Fruit fly (Drosophila melanogaster) whole organism, embryonic: Measurements from ENCODE around the gene CG11598.

Source experiments
- CG1024 ChIP-seq: fragments of 200-800 bp; sonication (Bioruptor generic); IDR thresholded peaks from 2 replicates; pipeline ENCODE4 v1.3.6; 2022; ENCODE audit warnings: missing biosample characterization, missing genetic modification characterization
- CG11085 ChIP-seq: fragments of 200-800 bp; sonication (Bioruptor generic); IDR thresholded peaks from 2 replicates; pipeline ENCODE4 v1.3.6; 2022; ENCODE audit warnings: missing biosample characterization, missing genetic modification characterization
- CG13123 ChIP-seq: fragments of 200-800 bp; sonication (Bioruptor generic); optimal IDR thresholded peaks from 2 replicates; lab custom pipeline; 2016; ENCODE audit warnings: missing biosample characterization, missing genetic modification characterization
- CG14965 ChIP-seq: fragments of 200-800 bp; sonication (Bioruptor generic); optimal IDR thresholded peaks from 2 replicates; lab custom pipeline; 2016; ENCODE audit warnings: missing biosample characterization, missing genetic modification characterization, borderline replicate concordance
- CG1529 ChIP-seq: fragments of 200-800 bp; sonication (Bioruptor generic); optimal IDR thresholded peaks from 3 replicates; lab custom pipeline; 2018; ENCODE audit warnings: missing biosample characterization, missing genetic modification characterization
- CG15696 ChIP-seq: fragments of 200-800 bp; sonication (Bioruptor generic); optimal IDR thresholded peaks from 2 replicates; lab custom pipeline; 2019; ENCODE audit warnings: missing biosample characterization, mild to moderate bottlenecking, missing genetic modification characterization, moderate library complexity
- CG17385 ChIP-seq: fragments of 200-800 bp; sonication (Bioruptor generic); optimal IDR thresholded peaks from 3 replicates; lab custom pipeline; 2018; ENCODE audit warnings: missing biosample characterization, mild to moderate bottlenecking, missing genetic modification characterization
- CG18476 ChIP-seq: fragments of 200-800 bp; sonication (Bioruptor generic); optimal IDR thresholded peaks from 2 replicates; lab custom pipeline; 2016; ENCODE audit warnings: missing biosample characterization, mild to moderate bottlenecking, missing genetic modification characterization
- CG18619 ChIP-seq: fragments of 200-800 bp; sonication (Bioruptor generic); optimal IDR thresholded peaks from 3 replicates; lab custom pipeline; 2017; ENCODE audit warnings: missing biosample characterization, mild to moderate bottlenecking, missing genetic modification characterization
- CG30403 ChIP-seq: fragments of 200-800 bp; sonication (Bioruptor generic); optimal IDR thresholded peaks from 3 replicates; lab custom pipeline; 2016; ENCODE audit warnings: missing biosample characterization, missing genetic modification characterization
- CG7372 ChIP-seq: fragments of 200-800 bp; sonication (Bioruptor generic); IDR thresholded peaks from 2 replicates; pipeline ENCODE4 v1.3.6; 2022; ENCODE audit warnings: missing biosample characterization, missing genetic modification characterization
- CG8924 ChIP-seq: fragments of 200-800 bp; optimal IDR thresholded peaks from 3 replicates; lab custom pipeline; 2019; ENCODE audit warnings: missing biosample characterization, mild to moderate bottlenecking, missing genetic modification characterization, moderate library complexity
- CG9215 ChIP-seq: fragments of 200-800 bp; sonication (Bioruptor generic); IDR thresholded peaks from 2 replicates; pipeline ENCODE4 v1.3.6; 2022; ENCODE audit warnings: missing biosample characterization, missing genetic modification characterization
- Dp ChIP-seq: fragments of 200-800 bp; sonication (Bioruptor generic); optimal IDR thresholded peaks from 2 replicates; lab custom pipeline; 2018; ENCODE audit warnings: missing biosample characterization, mild to moderate bottlenecking, missing genetic modification characterization, moderate library complexity
- Drgx ChIP-seq: fragments of 200-800 bp; sonication (Bioruptor generic); IDR thresholded peaks from 2 replicates; pipeline ENCODE4 v1.3.6; 2022; ENCODE audit warnings: missing biosample characterization, missing genetic modification characterization
- Gug ChIP-seq: fragments of 200-800 bp; sonication (Bioruptor generic); IDR thresholded peaks from 4 replicates; pipeline ENCODE4 v1.3.6; 2022; ENCODE audit warnings: missing biosample characterization, missing genetic modification characterization
- H2.0 ChIP-seq: fragments of 200-800 bp; sonication (Bioruptor generic); IDR thresholded peaks from 2 replicates; pipeline ENCODE4 v1.3.6; 2022; ENCODE audit warnings: missing biosample characterization, missing genetic modification characterization
- Hr51 ChIP-seq, 2 experiments: fragments of 200-800 bp; sonication (Bioruptor generic); optimal IDR thresholded peaks; 2 replicates in 1 of 2; 3 replicates in 1 of 2; lab custom pipeline; 2016 to 2018; ENCODE audit warnings: missing biosample characterization in 2 of 2, missing genetic modification characterization in 2 of 2, mild to moderate bottlenecking in 1 of 2, moderate library complexity in 1 of 2
- Kr ChIP-seq: fragments of 200-800 bp; sonication (Bioruptor generic); optimal IDR thresholded peaks from 2 replicates; lab custom pipeline; 2017; ENCODE audit warnings: missing biosample characterization, mild to moderate bottlenecking, missing genetic modification characterization
- Med ChIP-seq: fragments of 200-800 bp; sonication (Bioruptor generic); peaks from one replicate; lab custom pipeline; 2016; ENCODE audit warnings: missing biosample characterization, missing genetic modification characterization, mild to moderate bottlenecking, inconsistent platforms, moderate library complexity
- NK7.1 ChIP-seq: fragments of 200-800 bp; sonication (Bioruptor generic); optimal IDR thresholded peaks from 3 replicates; lab custom pipeline; 2016; ENCODE audit warnings: missing biosample characterization, missing genetic modification characterization
- Nf-YC ChIP-seq: fragments of 200-800 bp; optimal IDR thresholded peaks from 3 replicates; lab custom pipeline; 2019; ENCODE audit warnings: missing biosample characterization, mild to moderate bottlenecking, missing genetic modification characterization, moderate library complexity
- NfI ChIP-seq: fragments of 200-800 bp; sonication (Bioruptor generic); optimal IDR thresholded peaks from 3 replicates; lab custom pipeline; 2018; ENCODE audit warnings: missing biosample characterization, mild to moderate bottlenecking, missing genetic modification characterization, moderate library complexity
- Sox100B ChIP-seq: fragments of 200-800 bp; sonication (Bioruptor generic); optimal IDR thresholded peaks from 3 replicates; lab custom pipeline; 2018; ENCODE audit warnings: missing biosample characterization, mild to moderate bottlenecking, missing genetic modification characterization
- Sox102F ChIP-seq: fragments of 200-800 bp; sonication (Bioruptor generic); optimal IDR thresholded peaks from 2 replicates; lab custom pipeline; 2018; ENCODE audit warnings: missing biosample characterization, mild to moderate bottlenecking, missing genetic modification characterization, moderate library complexity
- Ssrp ChIP-seq: fragments of 200-800 bp; sonication (Bioruptor generic); optimal IDR thresholded peaks from 2 replicates; lab custom pipeline; 2018; ENCODE audit warnings: missing biosample characterization, mild to moderate bottlenecking, missing genetic modification characterization, moderate library complexity
- Xrp1 ChIP-seq: fragments of 200-800 bp; sonication (Bioruptor generic); IDR thresholded peaks from 2 replicates; pipeline ENCODE4 v1.3.6; 2022; ENCODE audit warnings: missing biosample characterization, missing genetic modification characterization
- abd-A ChIP-seq: fragments of 200-800 bp; sonication (Bioruptor generic); optimal IDR thresholded peaks from 3 replicates; lab custom pipeline; 2019; ENCODE audit warnings: missing biosample characterization, mild to moderate bottlenecking, missing genetic modification characterization, moderate library complexity
- al ChIP-seq: fragments of 200-800 bp; sonication (Bioruptor generic); IDR thresholded peaks from 2 replicates; pipeline ENCODE4 v1.3.6; 2022; ENCODE audit warnings: missing biosample characterization, missing genetic modification characterization
- bcd ChIP-seq: fragments of 200-800 bp; sonication (Bioruptor generic); optimal IDR thresholded peaks from 2 replicates; lab custom pipeline; 2017; ENCODE audit warnings: missing biosample characterization, mild to moderate bottlenecking, missing genetic modification characterization
- bowl ChIP-seq: fragments of 200-800 bp; sonication (Bioruptor generic); IDR thresholded peaks from 2 replicates; pipeline ENCODE4 v1.3.6; 2022; ENCODE audit warnings: missing biosample characterization, missing genetic modification characterization
- ci ChIP-seq: fragments of 200-800 bp; sonication (Bioruptor generic); IDR thresholded peaks from 3 replicates; pipeline ENCODE4 v1.3.6; 2022; ENCODE audit warnings: missing biosample characterization, missing genetic modification characterization
- crp ChIP-seq, 2 experiments: fragments of 200-800 bp; sonication (Bioruptor generic); optimal IDR thresholded peaks; 2 replicates in 1 of 2; 3 replicates in 1 of 2; lab custom pipeline; 2017; ENCODE audit warnings: missing biosample characterization in 2 of 2, missing genetic modification characterization in 2 of 2, mild to moderate bottlenecking in 1 of 2, moderate library complexity in 1 of 2
- cwo ChIP-seq: fragments of 200-800 bp; sonication (Bioruptor generic); optimal IDR thresholded peaks from 3 replicates; lab custom pipeline; 2017; ENCODE audit warnings: missing biosample characterization, missing genetic modification characterization, mild to moderate bottlenecking, moderate library complexity, missing genetic modification reagents
- danr ChIP-seq: fragments of 200-800 bp; sonication (Bioruptor generic); IDR thresholded peaks from 2 replicates; pipeline ENCODE4 v1.3.6; 2022; ENCODE audit warnings: missing biosample characterization, missing genetic modification characterization
- dati ChIP-seq: fragments of 200-800 bp; sonication (Bioruptor generic); IDR thresholded peaks from 2 replicates; pipeline ENCODE4 v1.3.6; 2022; ENCODE audit warnings: missing biosample characterization, missing genetic modification characterization
- disco-r ChIP-seq: fragments of 200-800 bp; sonication (Bioruptor generic); optimal IDR thresholded peaks from 2 replicates; lab custom pipeline; 2016; ENCODE audit warnings: missing biosample characterization, missing genetic modification characterization
- fu2 ChIP-seq: fragments of 200-800 bp; sonication (Bioruptor generic); optimal IDR thresholded peaks from 2 replicates; lab custom pipeline; 2016; ENCODE audit warnings: missing biosample characterization, missing genetic modification characterization
- gsb ChIP-seq: fragments of 200-800 bp; sonication (Bioruptor generic); IDR thresholded peaks from 2 replicates; pipeline ENCODE4 v1.3.6; 2022; ENCODE audit warnings: missing biosample characterization, missing genetic modification characterization
- jumu ChIP-seq: fragments of 200-800 bp; sonication (Bioruptor generic); optimal IDR thresholded peaks from 3 replicates; lab custom pipeline; 2016; ENCODE audit warnings: missing biosample characterization, missing genetic modification characterization
- mam ChIP-seq: fragments of 200-800 bp; sonication (Bioruptor generic); optimal IDR thresholded peaks from 3 replicates; lab custom pipeline; 2016; ENCODE audit warnings: missing biosample characterization, missing genetic modification characterization
- mirr ChIP-seq: fragments of 200-800 bp; sonication (Bioruptor generic); optimal IDR thresholded peaks from 3 replicates; lab custom pipeline; 2018; ENCODE audit warnings: missing biosample characterization, mild to moderate bottlenecking, missing genetic modification characterization
- nerfin-2 ChIP-seq: fragments of 200-800 bp; sonication (Bioruptor generic); IDR thresholded peaks from 2 replicates; pipeline ENCODE4 v1.3.6; 2022; ENCODE audit warnings: missing biosample characterization, missing genetic modification characterization; ENCODE audit not compliant: partially characterized antibody
- pros ChIP-seq: fragments of 200-800 bp; sonication (Bioruptor generic); optimal IDR thresholded peaks from 3 replicates; lab custom pipeline; 2019; ENCODE audit warnings: missing biosample characterization, mild to moderate bottlenecking, missing genetic modification characterization, moderate library complexity
- pzg ChIP-seq: fragments of 200-800 bp; sonication (Bioruptor generic); optimal IDR thresholded peaks from 3 replicates; lab custom pipeline; 2018; ENCODE audit warnings: missing biosample characterization, mild to moderate bottlenecking, missing genetic modification characterization, moderate library complexity
- ro ChIP-seq: fragments of 200-800 bp; sonication (Bioruptor generic); IDR thresholded peaks from 2 replicates; pipeline ENCODE4 v1.3.6; 2022; ENCODE audit warnings: missing biosample characterization, missing genetic modification characterization
- sug ChIP-seq: fragments of 200-800 bp; optimal IDR thresholded peaks from 2 replicates; lab custom pipeline; 2019; ENCODE audit warnings: missing biosample characterization, mild to moderate bottlenecking, missing genetic modification characterization, moderate library complexity
- usp ChIP-seq: fragments of >200 bp; optimal IDR thresholded peaks from 2 replicates; lab custom pipeline; 2017; ENCODE audit warnings: missing biosample characterization, missing genetic modification characterization
- wek ChIP-seq: fragments of 200-800 bp; sonication (Bioruptor generic); optimal IDR thresholded peaks from 3 replicates; lab custom pipeline; 2018; ENCODE audit warnings: missing biosample characterization, mild to moderate bottlenecking, missing genetic modification characterization, moderate library complexity
- wor ChIP-seq: fragments of 200-800 bp; sonication (Bioruptor generic); IDR thresholded peaks from 2 replicates; pipeline ENCODE4 v1.3.6; 2022; ENCODE audit warnings: missing biosample characterization, missing genetic modification characterization
- z ChIP-seq: fragments of 200-800 bp; sonication (Bioruptor generic); IDR thresholded peaks from 3 replicates; pipeline ENCODE4 v1.3.6; 2022; ENCODE audit warnings: missing biosample characterization, missing genetic modification characterization
- zen2 ChIP-seq: fragments of 200-800 bp; sonication (Bioruptor generic); IDR thresholded peaks from 3 replicates; pipeline ENCODE4 v1.3.6; 2022; ENCODE audit warnings: missing biosample characterization, missing genetic modification characterization; ENCODE audit not compliant: partially characterized antibody

CG11598 gene

dm6 chr3R:12591672-12592071 is 43.0 kb upstream of the CG11598 start (continued):
- TF ChIP-seq cwo (GFP tag; lab: Kevin White, UChicago) (peak; percentile 36), CG14965 (no peak), Dp (no peak), CG7372 (GFP tag; lab: Robert Waterston, UW) (no peak), usp (GFP tag; lab: Kevin White, UChicago) (no peak), Ssrp (tag; lab: Kevin White, UChicago) (no peak), CG1024 (no peak), NK7.1 (GFP tag; lab: Kevin White, UChicago) (no peak), Hr51 (GFP tag; optimal IDR thresholded peaks at IDR 0.05; lab: Kevin White, UChicago) (peak in 1 of 2 experiments; percentile 61), mam (no peak), fu2 (GFP tag; lab: Kevin White, UChicago) (no peak), CG9215 (GFP tag; lab: Robert Waterston, UW) (no peak), wek (no peak), Gug (0 out of 4 replicates have a peak, but pooled peaks have one; percentile 14), Drgx (GFP tag; lab: Robert Waterston, UW) (no peak), al (GFP tag; lab: Robert Waterston, UW) (no peak), CG17385 (no peak), mirr (GFP tag; lab: Kevin White, UChicago) (no peak), gsb (GFP tag; lab: Robert Waterston, UW) (no peak), sug (no peak), CG1529 (GFP tag; lab: Kevin White, UChicago) (no peak), Kr (GFP tag; lab: Kevin White, UChicago) (no peak), ci (peak; percentile 51; the same call in 2 of the 3 replicates), CG13123 (no peak), Med (peak; percentile 36), H2.0 (GFP tag; lab: Robert Waterston, UW) (peak; percentile 36; the same call in 1 of the 2 replicates), bcd (GFP tag; lab: Kevin White, UChicago) (peak; percentile 33), pzg (no peak), disco-r (no peak), Xrp1 (GFP tag; lab: Robert Waterston, UW) (no peak), jumu (GFP tag; lab: Kevin White, UChicago) (no peak), pros (GFP tag; lab: Kevin White, UChicago) (no peak), NfI (GFP tag; lab: Kevin White, UChicago) (peak; percentile 7), bowl (GFP tag; lab: Robert Waterston, UW) (no peak), wor (GFP tag; lab: Robert Waterston, UW) (no peak), nerfin-2 (no peak), CG11085 (GFP tag; lab: Robert Waterston, UW) (no peak), dati (GFP tag; lab: Robert Waterston, UW) (no peak), z (GFP tag; lab: Robert Waterston, UW) (no peak), ro (no peak), crp (GFP tag; optimal IDR thresholded peaks at IDR 0.05; lab: Kevin White, UChicago) (no peak), CG15696 (tag; lab: Kevin White, UChicago) (no peak), Sox102F (peak; percentile 59), Nf-YC (tag; lab: Kevin White, UChicago) (no peak), abd-A (tag; lab: Kevin White, UChicago) (no peak), danr (GFP tag; lab: Robert Waterston, UW) (no peak), CG8924 (peak; percentile 20), CG18619 (GFP tag; lab: Kevin White, UChicago) (peak; percentile 18), zen2 (GFP tag; lab: Robert Waterston, UW) (no peak), Sox100B (GFP tag; lab: Kevin White, UChicago) (no peak), CG30403 (GFP tag; lab: Kevin White, UChicago) (peak; percentile 38), CG18476 (GFP tag; lab: Kevin White, UChicago) (no peak)
